Worm (Caenorhabditis elegans) whole organism, L4/young adult: Measurements from ENCODE around the gene Y42A5A.1.

Experiments used
- W03F9.2 ChIP-seq: fragments of 150-350 bp; optimal IDR thresholded peaks from 2 replicates; lab custom pipeline; 2014; ENCODE audit warnings: missing biosample characterization, missing genetic modification characterization
- dao-5 ChIP-seq: sonication (generic microtip); optimal IDR thresholded peaks from 2 replicates; lab custom pipeline; 2016; ENCODE audit warnings: missing genotype, missing genetic modification characterization, moderate library complexity, missing compliant biosample characterization

DNA sequence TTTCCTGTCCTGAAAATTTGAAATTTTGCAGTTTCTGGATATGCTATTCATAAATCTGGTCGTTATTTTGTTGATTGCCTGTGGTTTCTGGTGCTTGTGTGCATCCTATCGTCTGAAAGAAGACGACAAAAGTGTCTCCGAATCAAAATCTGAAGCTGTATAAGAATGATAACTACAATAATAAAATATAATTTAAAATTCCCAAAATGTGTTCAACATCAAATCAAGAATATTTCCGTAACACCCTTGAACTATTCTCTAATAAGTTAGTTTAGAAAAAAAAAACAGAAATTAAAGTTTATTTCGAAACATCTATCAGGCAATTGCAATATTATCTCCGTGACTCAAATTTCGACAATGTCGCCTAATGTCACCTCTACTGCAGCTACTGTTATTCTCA, 47.3 kb upstream of the Y42A5A.1 start, which contains the start of gene C45B11.8:
- TF ChIP-seq W03F9.2 (tag; lab: Kevin White, UChicago) = no peak
- no peak for TF ChIP-seq dao-5
